Fruit fly (Drosophila melanogaster): ENCODE measurements around the gene Cnot4.
A peak's percentile ranks its signal among the peaks of the same experiment; 100 is the strongest.

Cnot4 gene

dm6 chr2L:10408122-10408576 lies 11.6 kb downstream of the Cnot4 start, which contains the start of the genes Ip259 and RpS27A:
Ip259 (plus strand) TSS chr2L:10408352.
RpS27A (plus strand) TSS chr2L:10408352.
- TF ChIP-seq tj (GFP tag; optimal IDR thresholded peaks at IDR 0.05) (peak; percentile 53), toe (GFP tag; optimal IDR thresholded peaks at IDR 0.05) (no peak), ovo (GFP tag; optimal IDR thresholded peaks at IDR 0.05) (no peak), CG1620 (GFP tag; optimal IDR thresholded peaks at IDR 0.05) (peak; percentile 83), CG5204 (GFP tag; optimal IDR thresholded peaks at IDR 0.05) (no peak), CG14711 (tag; optimal IDR thresholded peaks at IDR 0.05) (peak; percentile 60), Hr96 (GFP tag; optimal IDR thresholded peaks at IDR 0.05) (no peak), Clk (GFP tag; optimal IDR thresholded peaks at IDR 0.05) (peak; percentile 74), kay (GFP tag; ENCODE audit: borderline replicate concordance) (peak; percentile 54), bab1 (GFP tag; optimal IDR thresholded peaks at IDR 0.05) (peak; percentile 73), pad (GFP tag; optimal IDR thresholded peaks at IDR 0.05) (peak; percentile 64), CG7101 (tag; optimal IDR thresholded peaks at IDR 0.05) (peak; percentile 87), CG12768 (GFP tag; optimal IDR thresholded peaks at IDR 0.05) (peak; percentile 80), cnc (optimal IDR thresholded peaks at IDR 0.05) (no peak), CG7045 (GFP tag; optimal IDR thresholded peaks at IDR 0.05) (peak; percentile 80), Mnt (GFP tag; optimal IDR thresholded peaks at IDR 0.05) (peak; percentile 90), Crg-1 (GFP tag; optimal IDR thresholded peaks at IDR 0.05) (peak; percentile 83), cic (GFP tag; optimal IDR thresholded peaks at IDR 0.05) (no peak), CG11617 (GFP tag; optimal IDR thresholded peaks at IDR 0.05) (peak; percentile 86), CG33017 (tag; optimal IDR thresholded peaks at IDR 0.05) (peak; percentile 59)

- peak; percentile 64 for TF ChIP-seq CG7045 (GFP tag; optimal IDR thresholded peaks at IDR 0.05)
- TF ChIP-seq cnc (optimal IDR thresholded peaks at IDR 0.05), result peak in 1 of 2 experiments; percentile 37
- peak; percentile 61 for TF ChIP-seq CG12768 (GFP tag; optimal IDR thresholded peaks at IDR 0.05)
- no peak for TF ChIP-seq toe (GFP tag; optimal IDR thresholded peaks at IDR 0.05)
- peak; percentile 33 for TF ChIP-seq Mnt (GFP tag; optimal IDR thresholded peaks at IDR 0.05)
- peak; percentile 60 for TF ChIP-seq CG7101 (tag; optimal IDR thresholded peaks at IDR 0.05)
- no peak for TF ChIP-seq Crg-1 (GFP tag; optimal IDR thresholded peaks at IDR 0.05)
- TF ChIP-seq bab1 (GFP tag; optimal IDR thresholded peaks at IDR 0.05), result no peak
- no peak for TF ChIP-seq ovo (GFP tag; optimal IDR thresholded peaks at IDR 0.05)
- TF ChIP-seq CG11617 (GFP tag; optimal IDR thresholded peaks at IDR 0.05), result peak; percentile 78
- TF ChIP-seq kay (GFP tag; ENCODE audit: borderline replicate concordance), result no peak
- TF ChIP-seq CG33017 (tag; optimal IDR thresholded peaks at IDR 0.05), result peak; percentile 41
- TF ChIP-seq Clk (GFP tag; optimal IDR thresholded peaks at IDR 0.05), result peak; percentile 31
- peak; percentile 52 for TF ChIP-seq pad (GFP tag; optimal IDR thresholded peaks at IDR 0.05)
- TF ChIP-seq cic (GFP tag; optimal IDR thresholded peaks at IDR 0.05), result no peak
- peak; percentile 39 for TF ChIP-seq tj (GFP tag; optimal IDR thresholded peaks at IDR 0.05)
- peak; percentile 46 for TF ChIP-seq CG1620 (GFP tag; optimal IDR thresholded peaks at IDR 0.05)
- peak; percentile 47 for TF ChIP-seq CG14711 (tag; optimal IDR thresholded peaks at IDR 0.05)
Measured at dm6 chr2L:10413251-10414127, 17.0 kb downstream of the Cnot4 start, which contains the start of the genes CG5355 and Klp31E. CG5355 (minus strand) TSS chr2L:10413463. Klp31E (plus strand) TSS chr2L:10414017.

dm6 chr2L:10418981-10419380 lies 22.5 kb downstream of the Cnot4 start, which contains the start of gene RfC3:
RfC3 (plus strand) TSS chr2L:10419190.
- TF ChIP-seq kay (GFP tag; ENCODE audit: borderline replicate concordance) (peak; percentile 94), CG11617 (GFP tag; optimal IDR thresholded peaks at IDR 0.05) (no peak), CG7045 (GFP tag; optimal IDR thresholded peaks at IDR 0.05) (no peak), Mnt (GFP tag; optimal IDR thresholded peaks at IDR 0.05) (peak; percentile 16), tj (GFP tag; optimal IDR thresholded peaks at IDR 0.05) (no peak)

- TF ChIP-seq ovo (GFP tag; optimal IDR thresholded peaks at IDR 0.05) (no peak), kay (GFP tag; ENCODE audit: borderline replicate concordance) (peak; percentile 68), bab1 (GFP tag; optimal IDR thresholded peaks at IDR 0.05) (peak; percentile 4), Clk (GFP tag; optimal IDR thresholded peaks at IDR 0.05) (no peak), CG11617 (GFP tag; optimal IDR thresholded peaks at IDR 0.05) (no peak), pad (GFP tag; optimal IDR thresholded peaks at IDR 0.05) (no peak), tj (GFP tag; optimal IDR thresholded peaks at IDR 0.05) (peak; percentile 88), Mnt (GFP tag; optimal IDR thresholded peaks at IDR 0.05) (no peak), cic (GFP tag; optimal IDR thresholded peaks at IDR 0.05) (no peak), CG7045 (GFP tag; optimal IDR thresholded peaks at IDR 0.05) (no peak), CG1620 (GFP tag; optimal IDR thresholded peaks at IDR 0.05) (no peak), CG7101 (tag; optimal IDR thresholded peaks at IDR 0.05) (no peak), Hr96 (GFP tag; optimal IDR thresholded peaks at IDR 0.05) (no peak), toe (GFP tag; optimal IDR thresholded peaks at IDR 0.05) (no peak), CG12768 (GFP tag; optimal IDR thresholded peaks at IDR 0.05) (no peak)
Measured at dm6 chr2L:10422643-10423606, 26.4 kb downstream of the Cnot4 start, which contains the start of the genes pie and Wdfy2. pie (minus strand) TSS chr2L:10422780. Wdfy2 (plus strand) TSS chr2L:10423291.

- TF ChIP-seq cic (GFP tag; optimal IDR thresholded peaks at IDR 0.05), result no peak
- TF ChIP-seq cnc (optimal IDR thresholded peaks at IDR 0.05), result no peak
- TF ChIP-seq bab1 (GFP tag; optimal IDR thresholded peaks at IDR 0.05), result no peak
- TF ChIP-seq Hr96 (GFP tag; optimal IDR thresholded peaks at IDR 0.05), result no peak
- no peak for TF ChIP-seq pad (GFP tag; optimal IDR thresholded peaks at IDR 0.05)
- TF ChIP-seq Crg-1 (GFP tag; optimal IDR thresholded peaks at IDR 0.05), result no peak
- no peak for TF ChIP-seq CG33017 (tag; optimal IDR thresholded peaks at IDR 0.05)
- no peak for TF ChIP-seq tj (GFP tag; optimal IDR thresholded peaks at IDR 0.05)
- TF ChIP-seq CG14711 (tag; optimal IDR thresholded peaks at IDR 0.05), result no peak
- TF ChIP-seq toe (GFP tag; optimal IDR thresholded peaks at IDR 0.05), result no peak
- TF ChIP-seq CG7101 (tag; optimal IDR thresholded peaks at IDR 0.05), result no peak
- no peak for TF ChIP-seq CG11617 (GFP tag; optimal IDR thresholded peaks at IDR 0.05)
- no peak for TF ChIP-seq CG7045 (GFP tag; optimal IDR thresholded peaks at IDR 0.05)
- no peak for TF ChIP-seq Clk (GFP tag; optimal IDR thresholded peaks at IDR 0.05)
- no peak for TF ChIP-seq CG1620 (GFP tag; optimal IDR thresholded peaks at IDR 0.05)
- TF ChIP-seq ovo (GFP tag; optimal IDR thresholded peaks at IDR 0.05), result no peak
- no peak for TF ChIP-seq CG12768 (GFP tag; optimal IDR thresholded peaks at IDR 0.05)
- no peak for TF ChIP-seq CG5204 (GFP tag; optimal IDR thresholded peaks at IDR 0.05)
- no peak for TF ChIP-seq kay (GFP tag; ENCODE audit: borderline replicate concordance)
Measured at dm6 chr2L:10425599-10425998, 29.1 kb downstream of the Cnot4 start.

Measured in whole organism, adult.